Worm (Caenorhabditis elegans) whole organism, early embryonic: ENCODE measurements around the gene dhs-12.

ENCODE experiments used
- ama-1 ChIP-seq: fragments of 150-350 bp; optimal IDR thresholded peaks from 2 replicates; lab custom pipeline; 2014
- ceh-36 ChIP-seq: sonication (generic microtip); optimal IDR thresholded peaks from 2 replicates; lab custom pipeline; 2016; ENCODE audit warnings: missing genetic modification characterization, inconsistent platforms, missing compliant biosample characterization
- flt-1 ChIP-seq: fragments of 200-800 bp; sonication (Bioruptor generic); IDR thresholded peaks from 2 replicates; pipeline ENCODE4 v1.3.6; 2022; ENCODE audit warnings: missing genetic modification characterization, missing compliant biosample characterization
- hmbx-1 ChIP-seq: sonication (generic microtip); optimal IDR thresholded peaks from 2 replicates; lab custom pipeline; 2016; ENCODE audit warnings: mild to moderate bottlenecking, missing genetic modification characterization, missing compliant biosample characterization
- sea-1 ChIP-seq: fragments of 200-800 bp; sonication (Bioruptor generic); conservative IDR thresholded peaks from 2 replicates; pipeline ENCODE4 v1.3.6; 2022; ENCODE audit warnings: missing genetic modification characterization, missing compliant biosample characterization

DNA sequence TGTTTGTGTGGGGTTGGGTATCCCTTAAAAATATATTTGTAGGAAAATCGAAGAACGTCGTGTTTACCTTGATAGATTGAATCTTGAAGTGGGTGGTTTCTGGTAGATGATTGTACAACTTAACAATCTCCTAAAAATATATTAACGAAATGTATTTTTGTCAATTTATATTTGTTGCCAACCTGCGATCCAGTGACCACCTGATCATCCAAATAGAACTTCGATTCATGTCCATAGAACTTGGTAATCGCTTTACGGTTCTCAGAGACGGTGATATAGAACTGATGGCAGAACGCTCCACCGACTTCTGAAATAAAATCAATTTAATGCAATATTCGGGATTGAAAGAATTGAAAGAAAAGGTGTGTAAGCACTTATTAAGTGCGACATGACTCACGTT lies 13.8 kb upstream of the dhs-12 start:
- TF ChIP-seq sea-1 (GFP tag; lab: Robert Waterston, UW) (no peak), ama-1 (lab: Kevin White, UChicago) (no peak), hmbx-1 (no peak), flt-1 (GFP tag; lab: Robert Waterston, UW) (no peak), ceh-36 (tag; lab: Kevin White, UChicago) (no peak)
